Worm (Caenorhabditis elegans) whole organism, young adult: ENCODE measurements around the gene eelo-1.

Experiments
- F33H1.4 ChIP-seq: fragments of 200-800 bp; sonication (Bioruptor generic); IDR thresholded peaks from 2 replicates; pipeline ENCODE4 v1.3.6; 2022; ENCODE audit warnings: missing genetic modification reagents, missing genetic modification characterization, missing compliant biosample characterization
- ZK185.1 ChIP-seq: sonication (generic microtip); optimal IDR thresholded peaks from 2 replicates; lab custom pipeline; 2016; ENCODE audit warnings: mild to moderate bottlenecking, missing genetic modification characterization, missing compliant biosample characterization; ENCODE audit not compliant: poor library complexity, severe bottlenecking
- dpff-1 ChIP-seq: sonication (generic microtip); optimal IDR thresholded peaks from 2 replicates; lab custom pipeline; 2017; ENCODE audit warnings: mild to moderate bottlenecking, missing genetic modification characterization, missing compliant biosample characterization
- pha-4 ChIP-seq: fragments of 150-350 bp; sonication (generic microtip); optimal IDR thresholded peaks from 2 replicates; lab custom pipeline; 2014; ENCODE audit warnings: missing biosample characterization, missing genetic modification reagents, missing genetic modification characterization
- snpc-4 ChIP-seq, 5 experiments: fragments of 150-350 bp in 1 of 5; sonication (generic microtip) in 4 of 5; optimal IDR thresholded peaks; 2 replicates each; lab custom pipeline; 2014 to 2018; ENCODE audit warnings: missing genetic modification characterization in 5 of 5, missing biosample characterization in 3 of 5, antibody characterized with exemption in 2 of 5, mild to moderate bottlenecking in 2 of 5, missing compliant biosample characterization in 2 of 5, missing genotype in 2 of 5, moderate library complexity in 2 of 5, missing genetic modification reagents in 1 of 5

DNA sequence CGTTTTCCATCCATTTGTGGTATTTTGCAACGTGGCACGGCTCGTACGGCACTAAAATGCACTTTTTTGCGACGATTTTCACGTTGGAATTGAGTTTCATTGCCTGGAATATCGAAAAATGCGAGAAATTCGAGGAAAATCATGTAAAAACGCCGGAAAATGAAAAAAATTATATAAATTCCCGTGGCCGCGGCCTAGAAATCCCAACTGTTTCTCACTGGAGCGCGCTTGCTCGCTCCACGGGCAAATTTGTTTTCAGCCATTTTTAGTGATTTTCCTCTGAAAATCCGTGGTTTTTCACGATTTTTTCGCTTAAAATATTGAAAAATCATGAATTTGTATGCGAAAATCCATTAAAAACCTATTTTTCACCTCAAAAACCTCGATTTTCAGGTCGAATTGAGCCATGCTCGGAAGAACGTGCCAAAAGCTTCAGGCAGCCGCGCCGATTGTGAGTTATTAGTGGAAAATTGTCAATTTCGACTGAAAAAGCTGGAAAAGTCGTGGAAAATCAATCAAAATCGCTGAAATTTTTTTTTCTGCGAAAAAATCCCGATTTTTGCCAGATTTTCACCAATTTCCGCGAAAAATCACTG, 18.1 kb downstream of the eelo-1 start, which contains the start of the genes Y67D2.5 and cisd-3.2:
- TF ChIP-seq snpc-4 (GFP tag; optimal IDR thresholded peaks at IDR 0.05; lab: Kevin White, UChicago), result no peak
- no peak for TF ChIP-seq snpc-4 (tag; optimal IDR thresholded peaks at IDR 0.05; lab: Kevin White, UChicago)
- TF ChIP-seq dpff-1, result no peak
- TF ChIP-seq pha-4, result no peak
- no peak for TF ChIP-seq ZK185.1 (tag; lab: Kevin White, UChicago)
- no peak for TF ChIP-seq F33H1.4
